Fruit fly (Drosophila melanogaster) whole organism, embryonic: ENCODE data around the gene Tsc1.

Experiments
- B-H2 ChIP-seq: fragments of 200-800 bp; sonication (Bioruptor generic); optimal IDR thresholded peaks from 2 replicates; lab custom pipeline; 2018; ENCODE audit warnings: missing biosample characterization, mild to moderate bottlenecking, missing genetic modification characterization
- CG10979 ChIP-seq: fragments of 200-800 bp; sonication (Bioruptor generic); optimal IDR thresholded peaks from 2 replicates; lab custom pipeline; 2018; ENCODE audit warnings: missing biosample characterization, mild to moderate bottlenecking, missing genetic modification characterization, moderate library complexity
- CG11456 ChIP-seq: fragments of 200-800 bp; sonication (Bioruptor generic); IDR thresholded peaks from 3 replicates; pipeline ENCODE4 v1.3.6; 2022; ENCODE audit warnings: missing biosample characterization, missing genetic modification characterization
- CG11696 ChIP-seq: fragments of 200-800 bp; sonication (Bioruptor generic); IDR thresholded peaks from 2 replicates; pipeline ENCODE4 v1.3.6; 2022; ENCODE audit warnings: missing biosample characterization, missing genetic modification characterization
- CG12104 ChIP-seq: fragments of 200-800 bp; sonication (Bioruptor generic); optimal IDR thresholded peaks from 3 replicates; lab custom pipeline; 2016; ENCODE audit warnings: missing biosample characterization, missing genetic modification characterization
- CG1233 ChIP-seq: fragments of 200-800 bp; sonication (Bioruptor generic); optimal IDR thresholded peaks from 4 replicates; lab custom pipeline; 2018; ENCODE audit warnings: missing biosample characterization, mild to moderate bottlenecking, missing genetic modification characterization
- CG13296 ChIP-seq: fragments of 200-800 bp; sonication (Bioruptor generic); optimal IDR thresholded peaks from 3 replicates; lab custom pipeline; 2018; ENCODE audit warnings: missing biosample characterization, mild to moderate bottlenecking, missing genetic modification characterization
- CG13424 ChIP-seq: fragments of 200-800 bp; sonication (Bioruptor generic); optimal IDR thresholded peaks from 2 replicates; lab custom pipeline; 2019; ENCODE audit warnings: missing biosample characterization, mild to moderate bottlenecking, missing genetic modification characterization, moderate library complexity
- CG14965 ChIP-seq: fragments of 200-800 bp; sonication (Bioruptor generic); optimal IDR thresholded peaks from 2 replicates; lab custom pipeline; 2016; ENCODE audit warnings: missing biosample characterization, missing genetic modification characterization, borderline replicate concordance
- CG17568 ChIP-seq: fragments of 200-800 bp; sonication (Bioruptor generic); optimal IDR thresholded peaks from 2 replicates; lab custom pipeline; 2018; ENCODE audit warnings: missing biosample characterization, mild to moderate bottlenecking, missing genetic modification characterization, moderate library complexity
- CG18262 ChIP-seq: fragments of 200-800 bp; optimal IDR thresholded peaks from 3 replicates; lab custom pipeline; 2019; ENCODE audit warnings: missing biosample characterization, mild to moderate bottlenecking, missing genetic modification characterization, moderate library complexity
- CG18764 ChIP-seq: fragments of 200-800 bp; sonication (Bioruptor generic); optimal IDR thresholded peaks from 3 replicates; lab custom pipeline; 2016; ENCODE audit warnings: missing biosample characterization, missing genetic modification characterization
- CG2875 ChIP-seq: fragments of 200-800 bp; sonication (Bioruptor generic); optimal IDR thresholded peaks from 2 replicates; lab custom pipeline; 2017; ENCODE audit warnings: missing biosample characterization, mild to moderate bottlenecking, missing genetic modification characterization, missing genetic modification reagents
- CG31224 ChIP-seq: fragments of 200-800 bp; sonication (Bioruptor generic); IDR thresholded peaks from 2 replicates; pipeline ENCODE4 v1.3.6; 2022; ENCODE audit warnings: missing biosample characterization, missing genetic modification characterization
- CG33213 ChIP-seq: fragments of 200-800 bp; sonication (Bioruptor generic); optimal IDR thresholded peaks from 3 replicates; lab custom pipeline; 2016; ENCODE audit warnings: missing biosample characterization, missing genetic modification characterization
- CG34376 ChIP-seq: fragments of 200-800 bp; sonication (Bioruptor generic); optimal IDR thresholded peaks from 2 replicates; lab custom pipeline; 2018; ENCODE audit warnings: missing biosample characterization, mild to moderate bottlenecking, missing genetic modification characterization
- CG9932 ChIP-seq: fragments of 200-800 bp; sonication (Bioruptor generic); IDR thresholded peaks from 2 replicates; pipeline ENCODE4 v1.3.6; 2022; ENCODE audit warnings: missing biosample characterization, missing genetic modification characterization
- Chrac-16 ChIP-seq: fragments of 200-800 bp; sonication (Bioruptor generic); optimal IDR thresholded peaks from 3 replicates; lab custom pipeline; 2016; ENCODE audit warnings: missing biosample characterization, missing genetic modification characterization
- CkIIα-i1 ChIP-seq: fragments of 200-800 bp; sonication (Bioruptor generic); IDR thresholded peaks from 2 replicates; pipeline ENCODE4 v1.3.6; 2022; ENCODE audit warnings: missing biosample characterization, missing genetic modification characterization
- Dad ChIP-seq: fragments of 200-800 bp; sonication (Bioruptor generic); optimal IDR thresholded peaks from 3 replicates; lab custom pipeline; 2016; ENCODE audit warnings: missing biosample characterization, missing genetic modification characterization
- Dbx ChIP-seq: fragments of 200-800 bp; sonication (Bioruptor generic); IDR thresholded peaks from 3 replicates; pipeline ENCODE4 v1.3.6; 2022; ENCODE audit warnings: missing biosample characterization, missing genetic modification characterization
- Hey ChIP-seq: fragments of 200-800 bp; sonication (Bioruptor generic); optimal IDR thresholded peaks from 3 replicates; lab custom pipeline; 2018; ENCODE audit warnings: missing biosample characterization, mild to moderate bottlenecking, missing genetic modification characterization
- MESR4 ChIP-seq: fragments of 200-800 bp; sonication (Bioruptor generic); optimal IDR thresholded peaks from 2 replicates; lab custom pipeline; 2018; ENCODE audit warnings: missing biosample characterization, mild to moderate bottlenecking, missing genetic modification characterization, moderate library complexity
- Mad ChIP-seq: fragments of 200-800 bp; sonication (Bioruptor generic); optimal IDR thresholded peaks from 2 replicates; lab custom pipeline; 2016; ENCODE audit warnings: missing biosample characterization, missing genetic modification characterization
- Max ChIP-seq: fragments of 200-800 bp; sonication (Bioruptor generic); optimal IDR thresholded peaks from 2 replicates; lab custom pipeline; 2016; ENCODE audit warnings: missing biosample characterization, mild to moderate bottlenecking, missing genetic modification characterization
- Nf-YC ChIP-seq: fragments of 200-800 bp; optimal IDR thresholded peaks from 3 replicates; lab custom pipeline; 2019; ENCODE audit warnings: missing biosample characterization, mild to moderate bottlenecking, missing genetic modification characterization, moderate library complexity
- Pdp1 ChIP-seq, 2 experiments: fragments of 200-800 bp; sonication (Bioruptor generic); optimal IDR thresholded peaks; 3 replicates each; lab custom pipeline; 2016; ENCODE audit warnings: missing biosample characterization in 2 of 2, missing genetic modification characterization in 2 of 2, mild to moderate bottlenecking in 1 of 2, moderate library complexity in 1 of 2
- Scr ChIP-seq: fragments of 200-800 bp; sonication (Bioruptor generic); IDR thresholded peaks from 2 replicates; pipeline ENCODE4 v1.3.6; 2022; ENCODE audit warnings: missing biosample characterization, missing genetic modification characterization; ENCODE audit not compliant: partially characterized antibody
- Vsx1 ChIP-seq: fragments of 200-800 bp; sonication (Bioruptor generic); optimal IDR thresholded peaks from 2 replicates; lab custom pipeline; 2017; ENCODE audit warnings: missing biosample characterization, mild to moderate bottlenecking, missing genetic modification characterization, missing genetic modification reagents
- ase ChIP-seq: fragments of 200-800 bp; sonication (Bioruptor generic); IDR thresholded peaks from 3 replicates; pipeline ENCODE4 v1.3.6; 2022; ENCODE audit warnings: missing biosample characterization, missing genetic modification characterization
- cwo ChIP-seq: fragments of 200-800 bp; sonication (Bioruptor generic); optimal IDR thresholded peaks from 3 replicates; lab custom pipeline; 2017; ENCODE audit warnings: missing biosample characterization, missing genetic modification characterization, mild to moderate bottlenecking, moderate library complexity, missing genetic modification reagents
- fd102C ChIP-seq: fragments of 200-800 bp; sonication (Bioruptor generic); optimal IDR thresholded peaks from 2 replicates; lab custom pipeline; 2018; ENCODE audit warnings: missing biosample characterization, mild to moderate bottlenecking, missing genetic modification characterization, moderate library complexity
- fd3F ChIP-seq: fragments of 200-800 bp; sonication (Bioruptor generic); optimal IDR thresholded peaks from 2 replicates; lab custom pipeline; 2018; ENCODE audit warnings: missing biosample characterization, mild to moderate bottlenecking, missing genetic modification characterization, moderate library complexity
- grn ChIP-seq: fragments of 200-800 bp; sonication (Bioruptor generic); optimal IDR thresholded peaks from 3 replicates; lab custom pipeline; 2017; ENCODE audit warnings: missing biosample characterization, missing genetic modification characterization
- gro ChIP-seq: fragments of 200-800 bp; sonication (Bioruptor generic); optimal IDR thresholded peaks from 2 replicates; lab custom pipeline; 2016; ENCODE audit warnings: missing biosample characterization, missing genetic modification characterization
- knrl ChIP-seq: fragments of 200-800 bp; sonication (Bioruptor generic); IDR thresholded peaks from 3 replicates; pipeline ENCODE4 v1.3.6; 2022; ENCODE audit warnings: missing biosample characterization, missing genetic modification characterization; ENCODE audit not compliant: partially characterized antibody
- lab ChIP-seq: fragments of 200-800 bp; sonication (Bioruptor generic); optimal IDR thresholded peaks from 3 replicates; lab custom pipeline; 2017; ENCODE audit warnings: missing biosample characterization, missing genetic modification characterization, mild to moderate bottlenecking, moderate library complexity, missing genetic modification reagents
- org-1 ChIP-seq: fragments of 200-800 bp; sonication (Bioruptor generic); optimal IDR thresholded peaks from 2 replicates; lab custom pipeline; 2017; ENCODE audit warnings: missing biosample characterization, missing genetic modification characterization
- pho ChIP-seq: fragments of 200-800 bp; sonication (Bioruptor generic); optimal IDR thresholded peaks from 2 replicates; lab custom pipeline; 2016; ENCODE audit warnings: missing biosample characterization, missing genetic modification characterization
- pita ChIP-seq: fragments of 200-800 bp; sonication (Bioruptor generic); optimal IDR thresholded peaks from 2 replicates; lab custom pipeline; 2017; ENCODE audit warnings: missing biosample characterization, mild to moderate bottlenecking, missing genetic modification characterization
- pnt ChIP-seq: fragments of 200-800 bp; sonication (Bioruptor generic); optimal IDR thresholded peaks from 3 replicates; lab custom pipeline; 2016; ENCODE audit warnings: missing biosample characterization, missing genetic modification characterization
- row ChIP-seq: fragments of 200-800 bp; sonication (Bioruptor generic); IDR thresholded peaks from 3 replicates; pipeline ENCODE4 v1.3.6; 2022; ENCODE audit warnings: missing biosample characterization, missing genetic modification characterization
- scrt ChIP-seq: fragments of 200-800 bp; sonication (Bioruptor generic); optimal IDR thresholded peaks from 2 replicates; lab custom pipeline; 2018; ENCODE audit warnings: missing biosample characterization, mild to moderate bottlenecking, missing genetic modification characterization, moderate library complexity
- sqz ChIP-seq: fragments of 200-800 bp; sonication (Bioruptor generic); optimal IDR thresholded peaks from 3 replicates; lab custom pipeline; 2018; ENCODE audit warnings: missing biosample characterization, mild to moderate bottlenecking, missing genetic modification characterization
- wek ChIP-seq: fragments of 200-800 bp; sonication (Bioruptor generic); optimal IDR thresholded peaks from 3 replicates; lab custom pipeline; 2018; ENCODE audit warnings: missing biosample characterization, mild to moderate bottlenecking, missing genetic modification characterization, moderate library complexity
- wor ChIP-seq: fragments of 200-800 bp; sonication (Bioruptor generic); IDR thresholded peaks from 2 replicates; pipeline ENCODE4 v1.3.6; 2022; ENCODE audit warnings: missing biosample characterization, missing genetic modification characterization

Tsc1 gene

DNA sequence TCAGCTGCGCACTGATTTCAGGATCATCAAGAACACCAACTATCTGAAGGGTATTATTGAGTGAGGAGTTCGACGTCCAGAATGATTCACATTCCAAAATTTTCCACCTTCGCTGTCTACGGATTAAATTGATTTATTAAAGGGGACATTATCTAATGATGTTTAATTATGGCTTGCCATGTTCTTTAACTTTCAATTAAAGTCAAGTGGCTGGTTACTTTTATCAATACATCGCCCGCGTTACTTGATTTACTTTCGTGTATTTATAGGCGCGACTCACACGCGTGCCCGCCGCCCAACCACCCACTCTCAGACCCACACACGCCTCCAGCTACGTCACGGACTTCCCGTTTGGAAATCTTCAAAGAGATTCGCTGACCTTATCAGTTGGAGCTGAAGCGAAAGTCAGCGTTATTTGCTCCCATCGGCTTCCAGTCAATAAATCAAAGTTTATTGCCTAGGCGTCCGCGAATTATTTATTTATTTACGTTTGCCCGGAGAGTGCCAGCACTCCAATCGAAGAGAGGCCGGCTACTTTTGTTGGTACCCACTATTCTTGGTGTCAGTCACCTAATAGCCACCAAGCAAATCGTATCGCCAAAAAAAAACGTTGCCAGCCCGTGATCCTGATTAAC, 7.3 kb downstream of the Tsc1 start, which contains the start of gene Npc2f (continued):
- TF ChIP-seq CG2875 (GFP tag; lab: Kevin White, UChicago) (no peak), cwo (GFP tag; lab: Kevin White, UChicago) (peak; percentile 40), Chrac-16 (no peak), CG34376 (GFP tag; lab: Kevin White, UChicago) (peak; percentile 55), knrl (GFP tag; lab: Robert Waterston, UW) (no peak), Hey (tag; lab: Kevin White, UChicago) (peak; percentile 58), ase (no peak), CG18764 (GFP tag; lab: Kevin White, UChicago) (no peak), Dad (GFP tag; lab: Kevin White, UChicago) (no peak)

DNA sequence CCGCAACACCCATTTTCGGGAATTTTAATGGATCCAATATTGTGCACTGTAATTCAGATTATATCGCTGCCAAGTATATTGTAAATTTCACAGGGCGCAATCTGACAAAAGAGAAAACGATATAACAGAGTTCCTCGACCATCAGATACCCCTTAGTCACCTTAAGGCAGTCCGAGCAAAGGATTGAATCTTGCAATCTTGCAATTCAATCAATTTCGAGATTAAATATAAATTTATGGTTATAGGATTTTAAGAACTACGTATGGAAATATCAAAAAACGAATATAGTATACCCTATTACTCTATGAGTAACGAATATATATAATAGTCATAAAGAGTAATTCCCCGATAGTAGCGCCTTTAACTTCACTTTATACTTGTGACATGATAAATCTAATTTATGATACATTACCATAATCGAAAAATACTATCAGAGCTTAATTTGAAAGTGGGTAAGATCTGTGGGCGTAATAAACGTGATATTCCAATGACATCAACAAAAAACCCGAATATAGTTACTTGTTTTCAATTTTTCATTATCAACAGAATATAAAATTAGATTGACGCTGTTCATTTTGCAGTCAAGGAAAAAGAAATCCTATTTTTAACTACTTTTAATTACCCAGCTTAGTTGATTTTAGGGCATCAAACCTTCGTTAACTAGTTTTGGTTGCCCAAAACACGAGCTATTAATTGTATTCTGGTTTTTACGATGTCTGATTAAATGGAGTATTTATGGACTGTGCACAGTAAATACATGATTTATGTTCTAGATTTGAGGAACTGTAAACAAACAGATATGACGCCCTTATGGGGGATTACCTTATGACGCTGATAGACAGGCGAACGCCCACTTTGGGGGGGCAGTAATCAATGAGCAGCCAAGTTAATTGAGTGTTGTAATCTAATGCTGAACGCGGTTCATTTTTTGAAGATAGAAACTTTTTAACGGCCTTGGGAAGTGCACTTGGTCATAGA, 8.7 kb downstream of the Tsc1 start:
- TF ChIP-seq B-H2 (GFP tag; lab: Kevin White, UChicago) (peak; percentile 3), row (GFP tag; lab: Robert Waterston, UW) (peak; percentile 19; the same call in 1 of the 3 replicates), Mad (GFP tag; lab: Kevin White, UChicago) (no peak), lab (peak; percentile 52), CG14965 (no peak), CG9932 (GFP tag; lab: Robert Waterston, UW) (no peak), Nf-YC (no peak), CkIIα-i1 (GFP tag; lab: Robert Waterston, UW) (no peak), wor (GFP tag; lab: Robert Waterston, UW) (no peak), sqz (GFP tag; lab: Kevin White, UChicago) (no peak), Hey (tag; lab: Kevin White, UChicago) (peak; percentile 74), fd102C (GFP tag; lab: Kevin White, UChicago) (no peak), wek (GFP tag; lab: Kevin White, UChicago) (no peak), MESR4 (GFP tag; lab: Kevin White, UChicago) (no peak), pho (GFP tag; lab: Kevin White, UChicago) (no peak), CG10979 (tag; lab: Kevin White, UChicago) (no peak), pnt (GFP tag; lab: Kevin White, UChicago) (no peak), scrt (no peak), Scr (no peak), CG33213 (GFP tag; lab: Kevin White, UChicago) (no peak), Max (GFP tag; lab: Kevin White, UChicago) (no peak), gro (GFP tag; lab: Kevin White, UChicago) (peak; percentile 33), org-1 (no peak), CG17568 (GFP tag; lab: Kevin White, UChicago) (peak; percentile 41), pita (GFP tag; lab: Kevin White, UChicago) (no peak), fd3F (GFP tag; lab: Kevin White, UChicago) (no peak), Dbx (GFP tag; lab: Robert Waterston, UW) (no peak), CG31224 (GFP tag; lab: Robert Waterston, UW) (no peak), CG1233 (GFP tag; lab: Kevin White, UChicago) (peak; percentile 3), Pdp1 (GFP tag; optimal IDR thresholded peaks at IDR 0.05; lab: Kevin White, UChicago) (peak in 1 of 2 experiments; percentile 9), CG13296 (GFP tag; lab: Kevin White, UChicago) (peak; percentile 20), Vsx1 (GFP tag; lab: Kevin White, UChicago) (peak; percentile 60), grn (GFP tag; lab: Kevin White, UChicago) (no peak), CG18262 (tag; lab: Kevin White, UChicago) (no peak), CG12104 (GFP tag; lab: Kevin White, UChicago) (no peak), CG11696 (GFP tag; lab: Robert Waterston, UW) (no peak), CG13424 (tag; lab: Kevin White, UChicago) (no peak), CG11456 (no peak)
